Fruit fly (Drosophila melanogaster) Kc167 (cell line): Measurements from ENCODE around the gene Ctu2.

Experiments
- Myc ChIP-seq: fragments of >200 bp; optimal IDR thresholded peaks from 2 replicates; lab custom pipeline; 2017; ENCODE audit warnings: missing external identifiers
- ttk ChIP-seq: sonication (Bioruptor generic); optimal IDR thresholded peaks from 2 replicates; lab custom pipeline; 2017; ENCODE audit warnings: missing external identifiers

DNA sequence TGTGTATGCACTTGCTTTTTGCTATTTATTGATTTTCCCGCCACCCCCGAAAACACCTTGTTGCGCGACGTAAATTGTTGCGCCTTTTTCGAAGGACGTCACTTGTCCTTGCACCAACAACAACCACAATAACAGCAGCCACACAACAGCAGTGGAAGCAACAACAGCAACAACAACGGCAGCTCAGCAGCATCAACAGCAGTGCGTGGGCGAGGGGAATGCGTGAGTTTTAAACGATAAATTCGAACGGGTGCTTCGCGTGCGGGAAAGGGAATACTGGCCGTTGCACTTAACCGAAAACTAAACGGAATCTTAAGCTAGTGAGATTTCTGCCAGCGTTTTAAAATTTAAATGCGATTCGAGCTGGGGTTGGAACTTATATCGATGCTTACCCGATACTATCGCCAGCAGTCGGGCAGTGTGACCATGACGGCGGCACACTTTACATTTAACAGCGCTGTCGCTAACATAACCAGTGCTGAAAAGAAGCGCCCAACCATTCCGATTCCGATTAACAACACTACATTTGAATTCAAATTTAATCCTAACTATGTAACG is 15.4 kb upstream of the Ctu2 start, which contains the start of gene cyst:
- no peak for TF ChIP-seq ttk (lab: Kevin White, UChicago)
- no peak for TF ChIP-seq Myc (lab: Kevin White, UChicago)
